Fruit fly (Drosophila melanogaster) S2 (cell line): ENCODE measurements around the gene CG12729.
A peak's percentile ranks its signal among the peaks of the same experiment; 100 is the strongest.

Source experiments
- CG8478 ChIP-seq: fragments of >200 bp; optimal IDR thresholded peaks from 2 replicates; lab custom pipeline; 2018
- CTCF ChIP-seq, 2 experiments: fragments of >200 bp; optimal IDR thresholded peaks; 2 replicates each; lab custom pipeline; 2018

DNA sequence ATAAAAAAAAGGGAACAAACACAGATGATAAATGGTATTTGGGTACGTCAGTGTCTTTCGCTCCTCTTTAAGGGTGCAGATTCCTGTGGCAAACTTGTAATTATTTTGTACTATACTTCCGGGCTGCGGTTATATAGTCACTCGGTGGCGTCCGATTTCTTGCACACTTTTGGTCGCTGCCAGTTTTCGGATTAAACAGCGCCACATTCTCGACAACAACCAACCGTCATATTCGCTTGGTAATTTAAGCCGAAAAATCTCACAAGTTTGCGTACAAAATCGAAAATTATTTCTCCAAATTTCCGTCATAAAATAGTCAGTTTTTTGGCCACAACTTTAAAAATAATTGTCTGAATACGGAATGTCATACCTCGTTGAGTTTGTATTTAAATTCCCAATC lies 27.9 kb upstream of the CG12729 start:
- TF ChIP-seq CG8478 (no peak), CTCF (optimal IDR thresholded peaks at IDR 0.05; lab: Kevin White, UChicago) (peak; percentile 65 to 72)
